Worm (Caenorhabditis elegans): ENCODE results near the gene math-49.

Gene math-49

DNA sequence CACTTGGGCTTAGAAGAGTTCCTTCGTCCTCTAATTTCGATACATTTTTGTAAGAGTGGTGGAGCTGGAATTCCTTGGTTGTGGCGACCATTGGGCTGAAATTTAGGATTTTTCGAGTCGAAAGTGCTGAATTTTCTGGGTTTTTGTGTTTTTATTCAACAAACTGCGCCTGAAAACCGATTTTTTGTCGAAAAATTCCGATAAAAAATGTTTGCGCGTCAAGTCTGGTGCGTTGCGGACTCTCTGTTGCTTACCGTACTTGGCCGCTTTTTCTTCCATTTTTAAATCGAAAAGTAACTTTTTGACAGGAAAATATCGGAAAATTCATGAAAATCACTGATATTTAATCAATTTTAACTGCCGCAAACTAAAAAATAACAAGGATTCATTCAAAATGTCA, 37.6 kb downstream of the math-49 start, which contains the start of gene bath-4:
TSS of gene bath-4 (minus strand) at position 101 of the 400 bp plus-strand sequence.
- no peak for TF ChIP-seq ttx-3 (tag; optimal IDR thresholded peaks at IDR 0.05)
- no peak for TF ChIP-seq pros-1 (tag; optimal IDR thresholded peaks at IDR 0.05)
- no peak for TF ChIP-seq ceh-18 (tag; optimal IDR thresholded peaks at IDR 0.05)
- TF ChIP-seq lin-11 (tag; optimal IDR thresholded peaks at IDR 0.05), result no peak
- no peak for TF ChIP-seq syd-9 (tag; optimal IDR thresholded peaks at IDR 0.05)
- TF ChIP-seq F13H6.1 (tag; optimal IDR thresholded peaks at IDR 0.05), result no peak
- TF ChIP-seq tbx-2 (tag; optimal IDR thresholded peaks at IDR 0.05), result no peak
- no peak for TF ChIP-seq unc-55 (GFP tag; optimal IDR thresholded peaks at IDR 0.05)
- TF ChIP-seq elt-4 (tag; optimal IDR thresholded peaks at IDR 0.05), result no peak
- TF ChIP-seq nfya-1 (tag; optimal IDR thresholded peaks at IDR 0.05), result no peak
- no peak for TF ChIP-seq zip-5 (tag; optimal IDR thresholded peaks at IDR 0.05)
- no peak for TF ChIP-seq gmeb-2 (tag; optimal IDR thresholded peaks at IDR 0.05)
- no peak for TF ChIP-seq pag-3 (tag; optimal IDR thresholded peaks at IDR 0.05; ENCODE audit: borderline replicate concordance)
- no peak for TF ChIP-seq ceh-19 (GFP tag; optimal IDR thresholded peaks at IDR 0.05)

DNA sequence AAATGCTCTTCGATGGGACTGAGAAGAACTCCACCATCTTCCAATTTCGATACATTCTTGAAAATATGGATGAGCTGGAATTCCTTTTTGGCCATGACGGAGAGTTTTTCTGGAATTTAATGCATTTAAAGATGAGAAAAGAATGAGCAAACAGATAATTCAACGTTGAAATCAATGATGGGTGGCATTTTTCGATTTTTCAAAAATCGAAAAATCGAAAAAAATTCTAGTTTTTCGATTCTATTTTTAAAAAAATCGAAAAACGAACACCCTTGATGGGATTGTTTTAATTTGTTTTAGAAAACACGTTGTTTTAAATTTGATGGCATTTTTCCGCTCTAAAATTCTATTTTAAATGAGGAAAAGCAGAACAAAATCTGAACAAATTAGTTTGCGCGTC, 42.7 kb downstream of the math-49 start, which contains the start of gene math-31:
TSS of gene math-31 (minus strand) at position 101 of the 400 bp plus-strand sequence.
- TF ChIP-seq Y22D7AL.16 (tag; optimal IDR thresholded peaks at IDR 0.05) (no peak), nhr-232 (tag; optimal IDR thresholded peaks at IDR 0.05) (no peak), ets-4 (tag; optimal IDR thresholded peaks at IDR 0.05) (no peak), unc-55 (GFP tag; optimal IDR thresholded peaks at IDR 0.05) (no peak), ttx-3 (tag; optimal IDR thresholded peaks at IDR 0.05) (no peak), pat-9 (tag; optimal IDR thresholded peaks at IDR 0.05) (no peak), pha-4 (tag; optimal IDR thresholded peaks at IDR 0.05) (no peak), ceh-14 (tag; optimal IDR thresholded peaks at IDR 0.05) (no peak), K09A11.1 (tag; optimal IDR thresholded peaks at IDR 0.05; ENCODE audit: insufficient read depth) (no peak), pqm-1 (tag; optimal IDR thresholded peaks at IDR 0.05) (no peak), gmeb-2 (tag; optimal IDR thresholded peaks at IDR 0.05) (no peak), fkh-6 (tag; optimal IDR thresholded peaks at IDR 0.05) (no peak), hlh-30 (tag; optimal IDR thresholded peaks at IDR 0.05; ENCODE audit: insufficient read depth) (no peak), zip-5 (tag; optimal IDR thresholded peaks at IDR 0.05) (no peak), ceh-9 (tag; optimal IDR thresholded peaks at IDR 0.05) (no peak), ceh-22 (tag; optimal IDR thresholded peaks at IDR 0.05) (no peak), sox-4 (tag; optimal IDR thresholded peaks at IDR 0.05) (no peak)

DNA sequence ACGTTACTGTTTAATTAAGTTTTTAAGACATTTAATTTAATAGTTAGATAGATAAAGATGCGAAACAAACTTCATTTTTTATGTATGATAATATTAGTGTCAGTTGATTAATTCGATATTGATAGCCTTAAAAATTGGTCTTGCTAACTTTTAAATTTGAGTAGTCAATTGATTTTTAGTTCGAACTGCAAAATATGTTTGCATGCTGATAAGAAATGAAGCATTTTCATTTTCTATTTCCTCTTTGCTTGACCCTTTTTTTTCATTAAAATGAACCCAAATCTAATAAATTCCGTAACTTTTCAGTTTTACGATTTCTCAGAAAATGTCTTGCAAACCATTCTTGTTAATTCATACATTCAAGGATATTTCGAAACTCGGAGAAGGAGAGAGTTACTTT, 50.4 kb downstream of the math-49 start, which contains the start of gene math-22:
TSS of gene math-22 (plus strand) at position 301 of the 400 bp plus-strand sequence.
- TF ChIP-seq tbx-7 (tag; optimal IDR thresholded peaks at IDR 0.05) (no peak), zip-5 (tag; optimal IDR thresholded peaks at IDR 0.05) (no peak), tbx-2 (tag; optimal IDR thresholded peaks at IDR 0.05) (no peak), ceh-14 (tag; optimal IDR thresholded peaks at IDR 0.05) (no peak), sdc-2 (tag; optimal IDR thresholded peaks at IDR 0.05) (no peak), pax-1 (tag; optimal IDR thresholded peaks at IDR 0.05) (no peak), C38D4.7 (GFP tag; optimal IDR thresholded peaks at IDR 0.05) (no peak), ets-4 (tag; optimal IDR thresholded peaks at IDR 0.05) (no peak), fkh-10 (GFP tag; optimal IDR thresholded peaks at IDR 0.05) (no peak), T23F11.4 (GFP tag; optimal IDR thresholded peaks at IDR 0.05) (no peak), ama-1 (optimal IDR thresholded peaks at IDR 0.05) (no peak), ref-2 (tag; optimal IDR thresholded peaks at IDR 0.05) (no peak), hlh-15 (tag; optimal IDR thresholded peaks at IDR 0.05) (no peak), F13H6.1 (tag; optimal IDR thresholded peaks at IDR 0.05) (no peak), mec-3 (tag; optimal IDR thresholded peaks at IDR 0.05; ENCODE audit: borderline replicate concordance) (no peak)

Data from whole organism, late embryonic.